Worm (Caenorhabditis elegans) whole organism, L4/young adult: Measurements from ENCODE around the gene ent-2.

Experiments used
- dao-5 ChIP-seq: sonication (generic microtip); optimal IDR thresholded peaks from 2 replicates; lab custom pipeline; 2016; ENCODE audit warnings: missing genotype, missing genetic modification characterization, moderate library complexity, missing compliant biosample characterization
- him-1 ChIP-seq: sonication (generic microtip); optimal IDR thresholded peaks from 2 replicates; lab custom pipeline; 2016; ENCODE audit warnings: missing genotype, missing genetic modification reagents, missing genetic modification characterization, missing compliant biosample characterization

DNA sequence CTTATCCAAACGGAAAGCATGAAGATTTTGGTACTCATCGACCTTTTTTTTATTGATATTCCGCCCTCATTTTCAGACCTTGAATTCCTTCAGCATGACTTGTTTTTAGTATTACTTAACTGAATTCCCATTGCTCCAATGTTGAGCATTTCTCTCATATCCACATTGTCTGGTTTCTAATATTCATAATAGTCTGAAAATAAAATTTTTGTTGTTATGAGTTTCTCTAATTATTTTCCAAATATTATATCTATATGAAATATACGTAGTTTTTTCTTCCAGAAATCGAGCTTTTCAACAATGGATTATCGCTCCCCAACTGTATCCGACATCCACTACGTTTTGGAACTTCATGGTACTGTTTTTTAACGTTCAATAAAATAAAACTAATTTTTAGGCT, 41.8 kb downstream of the ent-2 start, which contains the start of gene H08J19.1:
- no peak for TF ChIP-seq dao-5 (tag; lab: Kevin White, UChicago)
- no peak for TF ChIP-seq him-1
